Fruit fly (Drosophila melanogaster) whole organism, prepupa: ENCODE results near the gene 140up.

ENCODE experiments used
- Blimp-1 ChIP-seq: fragments of 200-800 bp; sonication (Bioruptor generic); optimal IDR thresholded peaks from 3 replicates; lab custom pipeline; 2017; ENCODE audit warnings: missing biosample characterization, missing genetic modification characterization, mild to moderate bottlenecking, moderate library complexity, missing genetic modification reagents
- CG10669 ChIP-seq: fragments of 200-800 bp; sonication (Bioruptor generic); optimal IDR thresholded peaks from 3 replicates; lab custom pipeline; 2018; ENCODE audit warnings: missing biosample characterization, mild to moderate bottlenecking, missing genetic modification characterization, moderate library complexity
- CG11762 ChIP-seq: fragments of 200-800 bp; sonication (Bioruptor generic); optimal IDR thresholded peaks from 3 replicates; lab custom pipeline; 2016; ENCODE audit warnings: missing biosample characterization, missing genetic modification characterization; ENCODE audit not compliant: insufficient read depth
- CG11902 ChIP-seq: fragments of 200-800 bp; sonication (Bioruptor generic); optimal IDR thresholded peaks from 3 replicates; lab custom pipeline; 2016; ENCODE audit warnings: missing biosample characterization, missing genetic modification characterization
- CG16779 ChIP-seq: fragments of 200-800 bp; sonication (Bioruptor generic); optimal IDR thresholded peaks from 3 replicates; lab custom pipeline; 2017; ENCODE audit warnings: missing biosample characterization, mild to moderate bottlenecking, missing genetic modification characterization
- CG3032 ChIP-seq: fragments of 200-800 bp; optimal IDR thresholded peaks from 2 replicates; lab custom pipeline; 2019; ENCODE audit warnings: missing biosample characterization, mild to moderate bottlenecking, missing genetic modification characterization, moderate library complexity
- CG31627 ChIP-seq: fragments of 200-800 bp; sonication (Bioruptor generic); optimal IDR thresholded peaks from 3 replicates; lab custom pipeline; 2016; ENCODE audit warnings: missing biosample characterization, missing genetic modification characterization
- CG32006 ChIP-seq: fragments of 200-800 bp; sonication (Bioruptor generic); optimal IDR thresholded peaks from 3 replicates; lab custom pipeline; 2017; ENCODE audit warnings: missing biosample characterization, mild to moderate bottlenecking, missing genetic modification characterization
- CG34406 ChIP-seq: fragments of 200-800 bp; sonication (Bioruptor generic); optimal IDR thresholded peaks from 3 replicates; lab custom pipeline; 2016; ENCODE audit warnings: missing biosample characterization, missing genetic modification characterization
- CG3919 ChIP-seq: fragments of 200-800 bp; sonication (Bioruptor generic); optimal IDR thresholded peaks from 3 replicates; lab custom pipeline; 2016; ENCODE audit warnings: missing biosample characterization, missing genetic modification characterization
- CG4318 ChIP-seq: fragments of 200-800 bp; sonication (Bioruptor generic); optimal IDR thresholded peaks from 3 replicates; lab custom pipeline; 2017; ENCODE audit warnings: missing biosample characterization, mild to moderate bottlenecking, missing genetic modification characterization
- CG6276 ChIP-seq: fragments of 200-800 bp; sonication (Bioruptor generic); optimal IDR thresholded peaks from 2 replicates; lab custom pipeline; 2017; ENCODE audit warnings: missing biosample characterization, mild to moderate bottlenecking, missing genetic modification characterization
- CG6792 ChIP-seq: fragments of 200-800 bp; sonication (Bioruptor generic); optimal IDR thresholded peaks from 3 replicates; lab custom pipeline; 2016; ENCODE audit warnings: missing biosample characterization, missing genetic modification characterization
- CG6854 ChIP-seq: fragments of 200-800 bp; sonication (Bioruptor generic); optimal IDR thresholded peaks from 2 replicates; lab custom pipeline; 2017; ENCODE audit warnings: missing biosample characterization, mild to moderate bottlenecking, missing genetic modification characterization
- CG7368 ChIP-seq: fragments of 200-800 bp; sonication (Bioruptor generic); optimal IDR thresholded peaks from 3 replicates; lab custom pipeline; 2016; ENCODE audit warnings: missing biosample characterization, missing genetic modification characterization
- CG8319 ChIP-seq: fragments of 200-800 bp; sonication (Bioruptor generic); optimal IDR thresholded peaks from 3 replicates; lab custom pipeline; 2016; ENCODE audit warnings: missing biosample characterization, missing genetic modification characterization
- CG8632 ChIP-seq: fragments of 200-800 bp; sonication (Bioruptor generic); optimal IDR thresholded peaks from 3 replicates; lab custom pipeline; 2016; ENCODE audit warnings: missing biosample characterization, missing genetic modification characterization
- CG9139 ChIP-seq: fragments of 200-800 bp; sonication (Bioruptor generic); optimal IDR thresholded peaks from 3 replicates; lab custom pipeline; 2017; ENCODE audit warnings: missing biosample characterization, mild to moderate bottlenecking, missing genetic modification characterization
- Eip75B ChIP-seq: fragments of 200-800 bp; sonication (Bioruptor generic); optimal IDR thresholded peaks from 3 replicates; lab custom pipeline; 2016; ENCODE audit warnings: missing biosample characterization, missing genetic modification characterization
- Eip78C ChIP-seq: fragments of 200-800 bp; sonication (Bioruptor generic); peaks from one replicate; lab custom pipeline; 2016; ENCODE audit warnings: missing biosample characterization, missing genetic modification characterization
- Eip93F ChIP-seq: fragments of 200-800 bp; sonication (Bioruptor generic); optimal IDR thresholded peaks from 2 replicates; lab custom pipeline; 2016; ENCODE audit warnings: missing biosample characterization, mild to moderate bottlenecking, missing genetic modification characterization
- Ets21C ChIP-seq: fragments of 200-800 bp; sonication (Bioruptor generic); optimal IDR thresholded peaks from 3 replicates; lab custom pipeline; 2016; ENCODE audit warnings: missing biosample characterization, missing genetic modification characterization
- Ets96B ChIP-seq: fragments of 200-800 bp; optimal IDR thresholded peaks from 2 replicates; lab custom pipeline; 2019; ENCODE audit warnings: missing biosample characterization, mild to moderate bottlenecking, missing genetic modification characterization, moderate library complexity
- Gug ChIP-seq: fragments of 200-800 bp; sonication (Bioruptor generic); IDR thresholded peaks from 2 replicates; pipeline ENCODE4 v1.3.6; 2022; ENCODE audit warnings: missing biosample characterization, missing genetic modification characterization
- Hr38 ChIP-seq: sonication (Bioruptor generic); optimal IDR thresholded peaks from 2 replicates; lab custom pipeline; 2016; ENCODE audit warnings: missing biosample characterization, missing genetic modification characterization
- Hr39 ChIP-seq: fragments of 200-800 bp; sonication (Bioruptor generic); optimal IDR thresholded peaks from 2 replicates; lab custom pipeline; 2016; ENCODE audit warnings: missing biosample characterization, missing genetic modification characterization
- Hr4 ChIP-seq: fragments of 200-800 bp; sonication (Bioruptor generic); optimal IDR thresholded peaks from 3 replicates; lab custom pipeline; 2016; ENCODE audit warnings: missing biosample characterization, missing genetic modification characterization
- Lpt ChIP-seq: fragments of 200-800 bp; sonication (Bioruptor generic); optimal IDR thresholded peaks from 3 replicates; lab custom pipeline; 2016; ENCODE audit warnings: missing biosample characterization, missing genetic modification characterization
- Met ChIP-seq: fragments of 200-800 bp; sonication (Bioruptor generic); optimal IDR thresholded peaks from 3 replicates; lab custom pipeline; 2016; ENCODE audit warnings: missing biosample characterization, missing genetic modification characterization
- Smox ChIP-seq: fragments of 200-800 bp; sonication (Bioruptor generic); optimal IDR thresholded peaks from 3 replicates; lab custom pipeline; 2016; ENCODE audit warnings: missing biosample characterization, missing genetic modification characterization
- Sox102F ChIP-seq: fragments of 200-800 bp; sonication (Bioruptor generic); optimal IDR thresholded peaks from 2 replicates; lab custom pipeline; 2016; ENCODE audit warnings: missing biosample characterization, mild to moderate bottlenecking, missing genetic modification characterization
- Sox14 ChIP-seq: fragments of 200-800 bp; sonication (Bioruptor generic); optimal IDR thresholded peaks from 3 replicates; lab custom pipeline; 2016; ENCODE audit warnings: missing biosample characterization, missing genetic modification characterization
- Sox15 ChIP-seq: fragments of 200-800 bp; sonication (Bioruptor generic); optimal IDR thresholded peaks from 3 replicates; lab custom pipeline; 2016; ENCODE audit warnings: missing biosample characterization, missing genetic modification characterization
- achi ChIP-seq: fragments of 200-800 bp; sonication (Bioruptor generic); optimal IDR thresholded peaks from 3 replicates; lab custom pipeline; 2016; ENCODE audit warnings: missing biosample characterization, missing genetic modification characterization
- acj6 ChIP-seq: fragments of 200-800 bp; sonication (Bioruptor generic); optimal IDR thresholded peaks from 3 replicates; lab custom pipeline; 2016; ENCODE audit warnings: missing biosample characterization, missing genetic modification characterization
- cyc ChIP-seq: fragments of 200-800 bp; sonication (Bioruptor generic); optimal IDR thresholded peaks from 3 replicates; lab custom pipeline; 2016; ENCODE audit warnings: missing biosample characterization, missing genetic modification characterization
- dac ChIP-seq: fragments of 200-800 bp; sonication (Bioruptor generic); optimal IDR thresholded peaks from 2 replicates; lab custom pipeline; 2017; ENCODE audit warnings: missing biosample characterization, mild to moderate bottlenecking, missing genetic modification characterization
- dsx ChIP-seq: fragments of 200-800 bp; optimal IDR thresholded peaks from 3 replicates; lab custom pipeline; 2019; ENCODE audit warnings: missing biosample characterization, mild to moderate bottlenecking, missing genetic modification characterization, moderate library complexity; ENCODE audit not compliant: poor library complexity, severe bottlenecking
- eg ChIP-seq: fragments of 200-800 bp; sonication (Bioruptor generic); IDR thresholded peaks from 3 replicates; pipeline ENCODE4 v1.3.6; 2022; ENCODE audit warnings: missing biosample characterization, missing genetic modification characterization
- esn ChIP-seq: fragments of 200-800 bp; sonication (Bioruptor generic); optimal IDR thresholded peaks from 2 replicates; lab custom pipeline; 2016; ENCODE audit warnings: missing biosample characterization, mild to moderate bottlenecking, missing genetic modification characterization, moderate library complexity
- fd59A ChIP-seq: fragments of 200-800 bp; sonication (Bioruptor generic); optimal IDR thresholded peaks from 2 replicates; lab custom pipeline; 2017; ENCODE audit warnings: missing biosample characterization, mild to moderate bottlenecking, missing genetic modification characterization, missing genetic modification reagents
- fd85E ChIP-seq: fragments of 200-800 bp; sonication (Bioruptor generic); optimal IDR thresholded peaks from 3 replicates; lab custom pipeline; 2016; ENCODE audit warnings: missing biosample characterization, missing genetic modification characterization
- fkh ChIP-seq: fragments of 200-800 bp; sonication (Bioruptor generic); optimal IDR thresholded peaks from 3 replicates; lab custom pipeline; 2017; ENCODE audit warnings: missing biosample characterization, mild to moderate bottlenecking, missing genetic modification characterization, moderate library complexity
- lz ChIP-seq: fragments of 200-800 bp; sonication (Bioruptor generic); optimal IDR thresholded peaks from 3 replicates; lab custom pipeline; 2016; ENCODE audit warnings: missing biosample characterization, missing genetic modification characterization
- net ChIP-seq: fragments of 200-800 bp; sonication (Bioruptor generic); optimal IDR thresholded peaks from 3 replicates; lab custom pipeline; 2016; ENCODE audit warnings: missing biosample characterization, missing genetic modification characterization
- pdm3 ChIP-seq: fragments of 200-800 bp; sonication (Bioruptor generic); optimal IDR thresholded peaks from 3 replicates; lab custom pipeline; 2016; ENCODE audit warnings: missing biosample characterization, missing genetic modification characterization
- salr ChIP-seq, 2 experiments: fragments of 200-800 bp; sonication (Bioruptor generic); optimal IDR thresholded peaks; 3 replicates each; lab custom pipeline; 2016 to 2018; ENCODE audit warnings: missing biosample characterization in 2 of 2, missing genetic modification characterization in 2 of 2, mild to moderate bottlenecking in 1 of 2
- spab ChIP-seq: fragments of 200-800 bp; sonication (Bioruptor generic); optimal IDR thresholded peaks from 2 replicates; lab custom pipeline; 2017; ENCODE audit warnings: missing biosample characterization, mild to moderate bottlenecking, missing genetic modification characterization, missing genetic modification reagents
- ss ChIP-seq, 2 experiments: fragments of 200-800 bp; sonication (Bioruptor generic); optimal IDR thresholded peaks; 2 replicates in 1 of 2; 3 replicates in 1 of 2; lab custom pipeline; 2017 to 2018; ENCODE audit warnings: mild to moderate bottlenecking in 2 of 2, missing biosample characterization in 2 of 2, missing genetic modification characterization in 2 of 2, moderate library complexity in 1 of 2
- svp ChIP-seq: fragments of 200-800 bp; sonication (Bioruptor generic); peaks from one replicate; lab custom pipeline; 2016; ENCODE audit warnings: missing biosample characterization, missing genetic modification characterization
- topi ChIP-seq: fragments of 200-800 bp; sonication (Bioruptor generic); optimal IDR thresholded peaks from 3 replicates; lab custom pipeline; 2016; ENCODE audit warnings: missing biosample characterization, missing genetic modification characterization
- vri ChIP-seq: fragments of 200-800 bp; sonication (Bioruptor generic); optimal IDR thresholded peaks from 3 replicates; lab custom pipeline; 2016; ENCODE audit warnings: missing biosample characterization, mild to moderate bottlenecking, missing genetic modification characterization

140up gene

DNA sequence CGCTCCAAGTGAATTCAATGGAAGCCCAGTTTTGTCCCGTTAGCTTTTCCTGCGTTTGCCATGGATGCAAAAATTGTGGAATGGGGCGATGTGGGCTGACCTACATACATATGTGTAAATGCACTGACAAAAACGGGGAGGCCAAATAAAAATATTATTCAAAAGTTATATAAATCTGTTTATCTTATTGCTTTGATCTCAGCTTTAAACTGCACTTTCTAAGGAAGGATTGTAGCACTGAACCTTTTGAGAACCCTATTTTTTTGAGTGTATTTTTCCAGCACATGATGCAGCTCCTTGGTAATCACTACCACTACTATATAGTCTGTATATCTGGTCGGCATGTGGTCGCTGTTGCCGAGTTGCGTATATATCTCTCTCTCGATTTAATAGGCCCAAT is 48.3 kb downstream of the 140up start:
- peak; percentile 28 for TF ChIP-seq esn (GFP tag; lab: Kevin White, UChicago)
- TF ChIP-seq CG6854 (GFP tag; lab: Kevin White, UChicago): no peak
- peak; percentile 70 for TF ChIP-seq CG10669 (GFP tag; lab: Kevin White, UChicago)
- TF ChIP-seq CG11902: peak; percentile 45
- no peak for TF ChIP-seq Ets21C (GFP tag; lab: Kevin White, UChicago)
- peak; percentile 29 for TF ChIP-seq dsx (GFP tag; lab: Kevin White, UChicago)
- peak; percentile 85 for TF ChIP-seq Eip78C
- TF ChIP-seq salr (GFP tag; optimal IDR thresholded peaks at IDR 0.05; lab: Kevin White, UChicago): no peak
- TF ChIP-seq CG6792 (GFP tag; lab: Kevin White, UChicago): peak; percentile 48
- no peak for TF ChIP-seq Sox15 (GFP tag; lab: Kevin White, UChicago)
- TF ChIP-seq CG9139 (GFP tag; lab: Kevin White, UChicago): peak; percentile 44
- TF ChIP-seq Sox102F (GFP tag; lab: Kevin White, UChicago): peak; percentile 19
- peak; percentile 42 for TF ChIP-seq Met (GFP tag; lab: Kevin White, UChicago)
- no peak for TF ChIP-seq vri (GFP tag; lab: Kevin White, UChicago)
- peak; percentile 64 for TF ChIP-seq Eip75B
- TF ChIP-seq Gug (GFP tag; lab: Robert Waterston, UW): peak; percentile 40
- TF ChIP-seq Blimp-1: no peak
- TF ChIP-seq lz (GFP tag; lab: Kevin White, UChicago): peak; percentile 7
- peak; percentile 25 for TF ChIP-seq Sox14 (GFP tag; lab: Kevin White, UChicago)
- TF ChIP-seq CG31627 (GFP tag; lab: Kevin White, UChicago): peak; percentile 6
- peak; percentile 59 for TF ChIP-seq Ets96B (tag; lab: Kevin White, UChicago)
- no peak for TF ChIP-seq Eip93F (GFP tag; lab: Kevin White, UChicago)
- no peak for TF ChIP-seq CG8319 (GFP tag; lab: Kevin White, UChicago)
- TF ChIP-seq CG32006: peak; percentile 59
- peak; percentile 51 for TF ChIP-seq Hr4 (GFP tag; lab: Kevin White, UChicago)
- TF ChIP-seq achi (GFP tag; lab: Kevin White, UChicago): peak; percentile 56
- TF ChIP-seq CG6276 (GFP tag; lab: Kevin White, UChicago): no peak
- peak; percentile 21 for TF ChIP-seq fd59A (GFP tag; lab: Kevin White, UChicago)
- TF ChIP-seq topi: peak; percentile 43
- TF ChIP-seq Hr39 (GFP tag; lab: Kevin White, UChicago): peak; percentile 21
- peak; percentile 77 for TF ChIP-seq CG3919
- TF ChIP-seq fkh (GFP tag; lab: Kevin White, UChicago): no peak
- no peak for TF ChIP-seq Hr38 (GFP tag; lab: Kevin White, UChicago)
- peak; percentile 49 for TF ChIP-seq acj6 (GFP tag; lab: Kevin White, UChicago)
- TF ChIP-seq CG3032 (tag; lab: Kevin White, UChicago): peak; percentile 40
- peak; percentile 48 for TF ChIP-seq CG11762 (GFP tag; lab: Kevin White, UChicago)
- TF ChIP-seq CG16779 (tag; lab: Kevin White, UChicago): no peak
- TF ChIP-seq net (GFP tag; lab: Kevin White, UChicago): peak; percentile 48
- TF ChIP-seq CG4318 (GFP tag; lab: Kevin White, UChicago): no peak
- TF ChIP-seq CG8632 (GFP tag; lab: Kevin White, UChicago): peak; percentile 48
- peak in 1 of 2 experiments; percentile 43 for TF ChIP-seq ss (GFP tag; optimal IDR thresholded peaks at IDR 0.05; lab: Kevin White, UChicago)
- TF ChIP-seq spab (GFP tag; lab: Kevin White, UChicago): peak; percentile 42
- no peak for TF ChIP-seq fd85E (GFP tag; lab: Kevin White, UChicago)
- TF ChIP-seq CG7368 (GFP tag; lab: Kevin White, UChicago): peak; percentile 30
- peak; percentile 43 for TF ChIP-seq CG34406 (GFP tag; lab: Kevin White, UChicago)
- TF ChIP-seq eg (GFP tag; lab: Robert Waterston, UW): peak; percentile 67
- TF ChIP-seq pdm3 (GFP tag; lab: Kevin White, UChicago): peak; percentile 42
- peak; percentile 48 for TF ChIP-seq Lpt (GFP tag; lab: Kevin White, UChicago)
- TF ChIP-seq cyc: peak; percentile 64
- TF ChIP-seq dac (GFP tag; lab: Kevin White, UChicago): no peak
- peak; percentile 64 for TF ChIP-seq svp
- TF ChIP-seq Smox (GFP tag; lab: Kevin White, UChicago): no peak
